Worm (Caenorhabditis elegans) whole organism, mixed stage, embryonic: ENCODE results near the gene mfsd-8.

Experiments
- cnd-1 ChIP-seq: fragments of 200-800 bp; sonication (Bioruptor generic); optimal IDR thresholded peaks from 2 replicates; lab custom pipeline; 2018; ENCODE audit warnings: mild to moderate bottlenecking, missing genetic modification characterization, missing compliant biosample characterization
- nhr-28 ChIP-seq: fragments of 150-350 bp; optimal IDR thresholded peaks from 2 replicates; lab custom pipeline; 2014; ENCODE audit warnings: missing biosample characterization, missing genetic modification characterization
- nhr-76 ChIP-seq: sonication (generic microtip); optimal IDR thresholded peaks from 2 replicates; lab custom pipeline; 2017; ENCODE audit warnings: missing biosample characterization, missing genetic modification characterization
- pha-4 ChIP-seq: fragments of 150-350 bp; optimal IDR thresholded peaks from 2 replicates; lab custom pipeline; 2018; ENCODE audit warnings: missing biosample characterization, missing genetic modification reagents, missing genetic modification characterization
- sptf-1 ChIP-seq: sonication (generic microtip); optimal IDR thresholded peaks from 2 replicates; lab custom pipeline; 2017; ENCODE audit warnings: mild to moderate bottlenecking, missing genetic modification characterization, moderate library complexity, missing compliant biosample characterization
- unc-62 ChIP-seq: fragments of 150-350 bp; optimal IDR thresholded peaks from 2 replicates; lab custom pipeline; 2014; ENCODE audit warnings: missing biosample characterization, missing genetic modification reagents, missing genetic modification characterization
- ztf-11 ChIP-seq: fragments of 150-350 bp; optimal IDR thresholded peaks from 2 replicates; lab custom pipeline; 2014; ENCODE audit warnings: missing biosample characterization, missing genetic modification characterization

DNA sequence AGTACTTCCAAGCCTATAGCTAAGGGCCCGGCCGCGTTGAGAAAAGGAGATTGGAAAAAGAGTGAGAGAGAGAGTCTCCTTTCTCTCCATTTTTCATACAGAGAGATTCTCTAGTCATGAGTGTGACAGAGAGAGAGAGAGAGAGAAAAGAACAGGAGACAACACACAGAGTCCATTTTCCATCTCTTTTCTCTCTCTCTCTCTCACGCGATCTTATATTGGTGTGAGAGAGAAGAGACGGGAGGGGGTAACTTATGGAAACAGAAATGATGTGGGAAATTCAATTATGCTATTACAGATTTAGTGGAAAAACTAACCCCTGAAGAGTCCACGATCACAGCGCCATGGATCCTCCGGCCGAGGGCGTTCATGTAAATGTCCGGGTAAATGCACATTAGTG is 9.0 kb upstream of the mfsd-8 start:
- TF ChIP-seq nhr-76 (tag; lab: Kevin White, UChicago) (no peak), pha-4 (tag; lab: Kevin White, UChicago) (no peak), ztf-11 (tag; lab: Kevin White, UChicago) (no peak), sptf-1 (tag; lab: Kevin White, UChicago) (no peak), cnd-1 (no peak), unc-62 (GFP tag; lab: Kevin White, UChicago) (peak; percentile 65), nhr-28 (no peak)
